Fruit fly (Drosophila melanogaster): ENCODE measurements around the gene SLIRP1.

SLIRP1 gene

DNA sequence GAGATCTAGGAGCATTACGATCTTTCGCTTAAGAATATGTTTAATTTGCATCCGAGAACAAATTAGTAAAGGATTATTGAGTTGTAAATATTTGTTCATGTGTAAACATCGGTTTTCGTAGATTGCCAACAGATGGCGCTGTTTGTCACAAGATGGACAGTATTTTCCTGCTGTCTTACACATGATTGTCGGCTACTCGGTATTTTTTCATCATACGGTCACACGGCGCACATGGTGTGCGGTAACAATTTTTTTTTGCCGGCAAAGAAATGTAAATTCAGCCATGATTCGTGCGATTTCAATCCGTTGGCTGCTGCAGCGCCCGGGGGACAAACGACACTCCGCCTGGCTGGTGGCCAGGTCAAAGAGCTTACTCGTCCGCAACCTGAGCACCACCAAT lies 43.8 kb upstream of the SLIRP1 start, which contains the start of the genes bbx and waw (continued):
- TF ChIP-seq CG9437 (GFP tag; optimal IDR thresholded peaks at IDR 0.05) (no peak), HmgZ (tag; optimal IDR thresholded peaks at IDR 0.05) (peak; percentile 70), nerfin-1 (tag; optimal IDR thresholded peaks at IDR 0.05) (peak; percentile 24), Hr51 (GFP tag; optimal IDR thresholded peaks at IDR 0.05) (no peak), Sox102F (GFP tag; optimal IDR thresholded peaks at IDR 0.05) (no peak), Hey (tag; optimal IDR thresholded peaks at IDR 0.05) (no peak), dm (GFP tag; optimal IDR thresholded peaks at IDR 0.05) (peak; percentile 84), usp (GFP tag; optimal IDR thresholded peaks at IDR 0.05) (no peak), CG12104 (GFP tag; optimal IDR thresholded peaks at IDR 0.05) (no peak), CG30403 (GFP tag; optimal IDR thresholded peaks at IDR 0.05) (no peak), gem (tag; optimal IDR thresholded peaks at IDR 0.05) (no peak), E2f2 (GFP tag; IDR thresholded peaks at IDR 0.05) (peak; percentile 64), sob (GFP tag; IDR thresholded peaks at IDR 0.05) (no peak), HHEX (GFP tag; optimal IDR thresholded peaks at IDR 0.05) (peak; percentile 34), amos (GFP tag; IDR thresholded peaks at IDR 0.05; ENCODE audit: partially characterized antibody) (no peak), Deaf1 (tag; optimal IDR thresholded peaks at IDR 0.05) (no peak), Six4 (GFP tag; optimal IDR thresholded peaks at IDR 0.05) (no peak), lola (GFP tag; optimal IDR thresholded peaks at IDR 0.05) (peak in 1 of 3 experiments; percentile 22), bowl (GFP tag; IDR thresholded peaks at IDR 0.05) (no peak), CG4707 (GFP tag; optimal IDR thresholded peaks at IDR 0.05) (peak; percentile 17), vvl (GFP tag; IDR thresholded peaks at IDR 0.05) (peak; percentile 59), org-1 (GFP tag; optimal IDR thresholded peaks at IDR 0.05) (no peak), sens-2 (GFP tag; IDR thresholded peaks at IDR 0.05) (no peak), CG3281 (GFP tag; optimal IDR thresholded peaks at IDR 0.05) (no peak), CG13123 (GFP tag; optimal IDR thresholded peaks at IDR 0.05) (no peak), Trl (optimal IDR thresholded peaks at IDR 0.05) (no peak), Trl (GFP tag; optimal IDR thresholded peaks at IDR 0.05) (peak; percentile 25), nerfin-2 (GFP tag; IDR thresholded peaks at IDR 0.05; ENCODE audit: partially characterized antibody) (no peak), CG4360 (GFP tag; IDR thresholded peaks at IDR 0.05) (no peak), CG13894 (tag; optimal IDR thresholded peaks at IDR 0.05) (no peak), Dbx (GFP tag; IDR thresholded peaks at IDR 0.05) (no peak), Chrac-16 (GFP tag; optimal IDR thresholded peaks at IDR 0.05) (no peak), shn (GFP tag; optimal IDR thresholded peaks at IDR 0.05) (no peak), Bgb (GFP tag; IDR thresholded peaks at IDR 0.05; ENCODE audit: partially characterized antibody) (no peak), CG4617 (GFP tag; optimal IDR thresholded peaks at IDR 0.05; ENCODE audit: borderline replicate concordance) (peak; percentile 55), cad (GFP tag; optimal IDR thresholded peaks at IDR 0.05) (no peak), pita (GFP tag; optimal IDR thresholded peaks at IDR 0.05) (peak; percentile 7), Pdp1 (GFP tag; optimal IDR thresholded peaks at IDR 0.05) (peak in 1 of 2 experiments; percentile 100), Taf1 (GFP tag; IDR thresholded peaks at IDR 0.05) (no peak), CG31224 (GFP tag; IDR thresholded peaks at IDR 0.05) (no peak), ash1 (GFP tag; optimal IDR thresholded peaks at IDR 0.05) (no peak), CG2889 (GFP tag; IDR thresholded peaks at IDR 0.05) (no peak), fd64A (GFP tag; optimal IDR thresholded peaks at IDR 0.05) (no peak), CG9609 (GFP tag; optimal IDR thresholded peaks at IDR 0.05) (no peak), dmrt99B (tag; optimal IDR thresholded peaks at IDR 0.05) (no peak), CG8281 (tag; optimal IDR thresholded peaks at IDR 0.05) (no peak), MBD-R2 (GFP tag; IDR thresholded peaks at IDR 0.05) (peak; percentile 80), CG17328 (GFP tag; IDR thresholded peaks at IDR 0.05) (no peak), Bteb2 (GFP tag; optimal IDR thresholded peaks at IDR 0.05) (no peak), scrt (GFP tag; optimal IDR thresholded peaks at IDR 0.05) (peak; percentile 56), Hmr (GFP tag; optimal IDR thresholded peaks at IDR 0.05) (no peak), Opbp (GFP tag; IDR thresholded peaks at IDR 0.05; ENCODE audit: partially characterized antibody) (no peak)

Measured in whole organism, embryonic.